Fruit fly (Drosophila melanogaster): ENCODE data around the gene CG12506.

The CG12506 gene

dm6 chr2L:745785-746184 is 27.6 kb upstream of the CG12506 start (continued):
- no peak for TF ChIP-seq Stat92E (GFP tag; optimal IDR thresholded peaks at IDR 0.05)
- no peak for TF ChIP-seq psq (GFP tag; optimal IDR thresholded peaks at IDR 0.05)
- TF ChIP-seq Hmr (GFP tag; optimal IDR thresholded peaks at IDR 0.05) = peak; percentile 47
- peak; percentile 35 for TF ChIP-seq CG12071 (GFP tag; optimal IDR thresholded peaks at IDR 0.05)
- peak; percentile 18 for TF ChIP-seq Meics (GFP tag; optimal IDR thresholded peaks at IDR 0.05)
- TF ChIP-seq Side (GFP tag; optimal IDR thresholded peaks at IDR 0.05) = no peak
- peak; percentile 98 for TF ChIP-seq CG6254 (GFP tag; optimal IDR thresholded peaks at IDR 0.05)
- TF ChIP-seq MESR4 (GFP tag; optimal IDR thresholded peaks at IDR 0.05) = no peak
- TF ChIP-seq caup (GFP tag; optimal IDR thresholded peaks at IDR 0.05; ENCODE audit: severe bottlenecking) = peak; percentile 28
- TF ChIP-seq sens (GFP tag) = peak; percentile 83
- TF ChIP-seq CG2678 (tag; optimal IDR thresholded peaks at IDR 0.05) = peak; percentile 23
- 0 out of 2 replicates have a peak, but pooled peaks have one; percentile 15 for TF ChIP-seq slbo (GFP tag; IDR thresholded peaks at IDR 0.05)
- peak; percentile 40 for TF ChIP-seq CG10366 (GFP tag; IDR thresholded peaks at IDR 0.05)
- peak; percentile 33 for TF ChIP-seq CG15514 (GFP tag; optimal IDR thresholded peaks at IDR 0.05)
- TF ChIP-seq Med (GFP tag) = peak; percentile 85
- TF ChIP-seq prd (optimal IDR thresholded peaks at IDR 0.05) = no peak
- 0 out of 3 replicates have a peak, but pooled peaks have one; percentile 22 for TF ChIP-seq prd (GFP tag; IDR thresholded peaks at IDR 0.05)
- TF ChIP-seq CHES-1-like (GFP tag; optimal IDR thresholded peaks at IDR 0.05) = no peak
- TF ChIP-seq abd-A (tag; optimal IDR thresholded peaks at IDR 0.05) = peak; percentile 40
- TF ChIP-seq gem (tag; optimal IDR thresholded peaks at IDR 0.05) = peak; percentile 31
- TF ChIP-seq grau (tag; optimal IDR thresholded peaks at IDR 0.05) = peak; percentile 60
- peak; percentile 9 for TF ChIP-seq lilli (GFP tag; optimal IDR thresholded peaks at IDR 0.05)
- 0 out of 2 replicates have a peak, but pooled peaks have one; percentile 53 for TF ChIP-seq ara (GFP tag; IDR thresholded peaks at IDR 0.05)
- no peak for TF ChIP-seq CG4820 (GFP tag; optimal IDR thresholded peaks at IDR 0.05)
- peak; percentile 20; the same call in 1 of the 3 replicates for TF ChIP-seq row (GFP tag; IDR thresholded peaks at IDR 0.05)
- TF ChIP-seq scrt (GFP tag; optimal IDR thresholded peaks at IDR 0.05) = peak; percentile 92
- TF ChIP-seq Hr39 (optimal IDR thresholded peaks at IDR 0.05) = no peak
- 0 out of 3 replicates have a peak, but pooled peaks have one; percentile 24 for TF ChIP-seq Optix (GFP tag; IDR thresholded peaks at IDR 0.05)
- TF ChIP-seq stwl (tag; optimal IDR thresholded peaks at IDR 0.05) = peak; percentile 15
- peak; percentile 100 for TF ChIP-seq CG15601 (tag; optimal IDR thresholded peaks at IDR 0.05)
- TF ChIP-seq dmrt99B (tag; optimal IDR thresholded peaks at IDR 0.05) = peak; percentile 27
- peak; percentile 5 for TF ChIP-seq ATbp (GFP tag; optimal IDR thresholded peaks at IDR 0.05)
- TF ChIP-seq CG3847 (GFP tag; IDR thresholded peaks at IDR 0.05) = no peak
- TF ChIP-seq ci (GFP tag; IDR thresholded peaks at IDR 0.05) = peak; percentile 68; the same call in 2 of the 3 replicates
- no peak for TF ChIP-seq CG13624 (GFP tag; optimal IDR thresholded peaks at IDR 0.05)
- TF ChIP-seq CG6813 (GFP tag; optimal IDR thresholded peaks at IDR 0.05) = peak; percentile 14
- peak; percentile 30 for TF ChIP-seq CG31365 (tag; optimal IDR thresholded peaks at IDR 0.05)
- no peak for TF ChIP-seq dati (GFP tag; IDR thresholded peaks at IDR 0.05)

- no peak for TF ChIP-seq trem (tag; optimal IDR thresholded peaks at IDR 0.05)
- TF ChIP-seq zen2 (GFP tag; IDR thresholded peaks at IDR 0.05; ENCODE audit: partially characterized antibody) = no peak
- TF ChIP-seq zen (tag; optimal IDR thresholded peaks at IDR 0.05) = no peak
- TF ChIP-seq ind (GFP tag; optimal IDR thresholded peaks at IDR 0.05) = no peak
- no peak for TF ChIP-seq crp (GFP tag; optimal IDR thresholded peaks at IDR 0.05)
- no peak for TF ChIP-seq chm (GFP tag; IDR thresholded peaks at IDR 0.05)
- no peak for TF ChIP-seq E2f1 (GFP tag; IDR thresholded peaks at IDR 0.05)
- no peak for TF ChIP-seq Asciz (GFP tag; optimal IDR thresholded peaks at IDR 0.05)
- TF ChIP-seq nau (GFP tag; optimal IDR thresholded peaks at IDR 0.05) = no peak
- no peak for TF ChIP-seq twi (tag; optimal IDR thresholded peaks at IDR 0.05)
- TF ChIP-seq bsh (GFP tag; optimal IDR thresholded peaks at IDR 0.05) = no peak
- TF ChIP-seq Hr51 (GFP tag; optimal IDR thresholded peaks at IDR 0.05) = no peak
- no peak for TF ChIP-seq CG11696 (GFP tag; IDR thresholded peaks at IDR 0.05)
- no peak for TF ChIP-seq Eip74EF (GFP tag; optimal IDR thresholded peaks at IDR 0.05)
Observed at dm6 chr2L:749645-750044, 23.7 kb upstream of the CG12506 start, which contains the start of gene GABA-B-R3. Gene GABA-B-R3, plus strand, starts transcription at chr2L:749945.
